Fruit fly (Drosophila melanogaster): ENCODE results near the gene Hpf1.

Hpf1 gene

dm6 chr3R:5778731-5779593, 12.7 kb upstream of the Hpf1 start, which contains the start of gene jagn (continued):
- peak; percentile 73 for TF ChIP-seq caup (GFP tag; optimal IDR thresholded peaks at IDR 0.05; ENCODE audit: severe bottlenecking)
- TF ChIP-seq Fer3 (tag; optimal IDR thresholded peaks at IDR 0.05): peak; percentile 62
- TF ChIP-seq az2 (GFP tag; optimal IDR thresholded peaks at IDR 0.05): peak; percentile 51
- peak; percentile 75 for TF ChIP-seq Dip3 (GFP tag; optimal IDR thresholded peaks at IDR 0.05)
- TF ChIP-seq CG4424 (GFP tag; optimal IDR thresholded peaks at IDR 0.05): peak; percentile 47
- TF ChIP-seq mld (GFP tag; IDR thresholded peaks at IDR 0.05; ENCODE audit: partially characterized antibody): peak; percentile 99
- TF ChIP-seq CG13775 (GFP tag; optimal IDR thresholded peaks at IDR 0.05): peak; percentile 68
- TF ChIP-seq oc (tag; optimal IDR thresholded peaks at IDR 0.05): peak; percentile 21
- peak; percentile 77 for TF ChIP-seq nmo (GFP tag; optimal IDR thresholded peaks at IDR 0.05)
- no peak for TF ChIP-seq Asciz (GFP tag; optimal IDR thresholded peaks at IDR 0.05)
- TF ChIP-seq CG2875 (GFP tag; optimal IDR thresholded peaks at IDR 0.05): no peak
- no peak for TF ChIP-seq sens-2 (GFP tag; IDR thresholded peaks at IDR 0.05)
- peak; percentile 83 for TF ChIP-seq onecut (GFP tag; IDR thresholded peaks at IDR 0.05)
- TF ChIP-seq TFAM (GFP tag; optimal IDR thresholded peaks at IDR 0.05): no peak
- TF ChIP-seq danr (GFP tag; IDR thresholded peaks at IDR 0.05): no peak
- TF ChIP-seq Hr3 (GFP tag; optimal IDR thresholded peaks at IDR 0.05): peak; percentile 45
- TF ChIP-seq CG14441 (GFP tag; IDR thresholded peaks at IDR 0.05): peak; percentile 27; the same call in 1 of the 2 replicates
- TF ChIP-seq tna (GFP tag; IDR thresholded peaks at IDR 0.05; ENCODE audit: partially characterized antibody): peak; percentile 99
- no peak for TF ChIP-seq gem (tag; optimal IDR thresholded peaks at IDR 0.05)
- peak; percentile 73 for TF ChIP-seq CG8924 (tag; optimal IDR thresholded peaks at IDR 0.05)
- peak; percentile 13 for TF ChIP-seq CG12071 (GFP tag; optimal IDR thresholded peaks at IDR 0.05)
- TF ChIP-seq HmgD (GFP tag; optimal IDR thresholded peaks at IDR 0.05): peak; percentile 56
- TF ChIP-seq CG13287 (GFP tag; IDR thresholded peaks at IDR 0.05; ENCODE audit: partially characterized antibody): peak; percentile 99
- no peak for TF ChIP-seq nom (GFP tag; optimal IDR thresholded peaks at IDR 0.05)
- no peak for TF ChIP-seq Lpt (GFP tag; optimal IDR thresholded peaks at IDR 0.05)
- peak; percentile 13 for TF ChIP-seq CG15696 (tag; optimal IDR thresholded peaks at IDR 0.05)
- no peak for TF ChIP-seq usp (GFP tag; optimal IDR thresholded peaks at IDR 0.05)
- TF ChIP-seq ro (GFP tag; IDR thresholded peaks at IDR 0.05): no peak
- TF ChIP-seq Side (GFP tag; optimal IDR thresholded peaks at IDR 0.05): peak; percentile 59
- TF ChIP-seq CG14014 (GFP tag; IDR thresholded peaks at IDR 0.05): peak; percentile 55; the same call in 1 of the 2 replicates
- peak in 1 of 2 experiments; percentile 33 for TF ChIP-seq chif (GFP tag; optimal IDR thresholded peaks at IDR 0.05)
- no peak for TF ChIP-seq NC2α (GFP tag; optimal IDR thresholded peaks at IDR 0.05)
- TF ChIP-seq schlank (tag; optimal IDR thresholded peaks at IDR 0.05): no peak
- TF ChIP-seq kah (GFP tag; optimal IDR thresholded peaks at IDR 0.05): no peak
- TF ChIP-seq CG4820 (GFP tag; optimal IDR thresholded peaks at IDR 0.05): no peak
- no peak for TF ChIP-seq CG10147 (GFP tag; optimal IDR thresholded peaks at IDR 0.05)
- TF ChIP-seq CG14965 (GFP tag; optimal IDR thresholded peaks at IDR 0.05; ENCODE audit: borderline replicate concordance): no peak
- peak; percentile 23 for TF ChIP-seq CG18476 (GFP tag; optimal IDR thresholded peaks at IDR 0.05)
- no peak for TF ChIP-seq CG16815 (GFP tag; optimal IDR thresholded peaks at IDR 0.05)
- TF ChIP-seq Opbp (GFP tag; IDR thresholded peaks at IDR 0.05; ENCODE audit: partially characterized antibody): peak; percentile 100
- TF ChIP-seq Dref (GFP tag; IDR thresholded peaks at IDR 0.05): peak; percentile 96
- peak; percentile 51; the same call in 1 of the 2 replicates for TF ChIP-seq lmd (GFP tag; IDR thresholded peaks at IDR 0.05)
- no peak for TF ChIP-seq croc (GFP tag; conservative IDR thresholded peaks at IDR 0.05)
- TF ChIP-seq cad (GFP tag; optimal IDR thresholded peaks at IDR 0.05): no peak
- no peak for TF ChIP-seq sd (tag; optimal IDR thresholded peaks at IDR 0.05)
- TF ChIP-seq dysf (GFP tag; IDR thresholded peaks at IDR 0.05): peak; percentile 63; the same call in 2 of the 3 replicates
- TF ChIP-seq lola (GFP tag; optimal IDR thresholded peaks at IDR 0.05): peak in 1 of 3 experiments; percentile 33
- no peak for TF ChIP-seq ap (GFP tag; IDR thresholded peaks at IDR 0.05)

Measured in whole organism, embryonic.